Worm (Caenorhabditis elegans) whole organism, dauer: ENCODE data around the gene srbc-21.

Experiments
- unc-62 ChIP-seq: sonication (generic microtip); optimal IDR thresholded peaks from 2 replicates; lab custom pipeline; 2017; ENCODE audit warnings: missing biosample characterization, missing genetic modification reagents, missing genetic modification characterization

The srbc-21 gene

DNA sequence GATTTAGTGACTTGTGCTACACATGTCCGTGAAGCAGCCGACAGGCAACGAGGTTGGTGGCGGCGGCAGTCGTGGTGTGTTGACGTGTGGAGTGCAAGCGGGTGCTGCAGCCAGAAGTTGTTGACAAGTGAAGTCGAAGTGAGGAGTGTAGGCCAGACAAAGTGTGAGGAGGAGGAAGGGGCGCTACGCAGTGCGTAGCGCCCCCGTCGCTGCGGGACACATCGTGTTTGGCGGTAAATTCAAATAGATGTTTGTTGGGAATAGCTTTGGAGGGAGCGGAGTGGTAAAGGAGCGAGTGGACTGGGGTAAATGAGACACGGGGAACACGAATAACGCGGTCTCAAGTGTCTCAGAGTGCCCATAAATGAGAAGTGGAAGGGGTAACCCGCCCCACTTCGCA, 30.2 kb downstream of the srbc-21 start:
- TF ChIP-seq unc-62 (GFP tag; lab: Kevin White, UChicago), result no peak

DNA sequence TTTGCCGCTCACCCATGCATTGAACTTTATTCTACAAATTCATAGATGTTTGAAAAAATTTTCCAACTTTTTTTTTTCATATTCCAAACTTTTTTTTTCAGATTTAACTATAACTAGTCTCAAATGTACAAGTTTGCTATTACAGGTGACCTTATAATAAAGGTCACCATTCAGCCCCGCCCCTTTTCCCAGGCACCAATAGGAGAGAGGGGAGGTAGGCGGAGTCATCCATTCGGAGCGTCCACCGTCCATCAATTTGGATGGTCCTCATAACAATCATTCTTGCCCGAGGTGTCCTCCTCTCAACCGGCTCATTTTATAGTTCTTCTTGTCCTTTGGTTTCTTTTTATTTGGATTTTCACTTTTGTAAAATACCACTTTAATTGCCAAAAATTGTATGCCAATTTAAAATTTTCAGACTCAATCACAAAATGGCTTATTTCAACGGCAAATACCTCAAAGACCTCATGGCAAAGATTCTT, 32.6 kb downstream of the srbc-21 start, which contains the start of gene Y5H2B.3:
Gene Y5H2B.3, plus strand, starts transcription at position 432 of the 482 bp plus-strand sequence.
- TF ChIP-seq unc-62 (GFP tag; lab: Kevin White, UChicago), result no peak

DNA sequence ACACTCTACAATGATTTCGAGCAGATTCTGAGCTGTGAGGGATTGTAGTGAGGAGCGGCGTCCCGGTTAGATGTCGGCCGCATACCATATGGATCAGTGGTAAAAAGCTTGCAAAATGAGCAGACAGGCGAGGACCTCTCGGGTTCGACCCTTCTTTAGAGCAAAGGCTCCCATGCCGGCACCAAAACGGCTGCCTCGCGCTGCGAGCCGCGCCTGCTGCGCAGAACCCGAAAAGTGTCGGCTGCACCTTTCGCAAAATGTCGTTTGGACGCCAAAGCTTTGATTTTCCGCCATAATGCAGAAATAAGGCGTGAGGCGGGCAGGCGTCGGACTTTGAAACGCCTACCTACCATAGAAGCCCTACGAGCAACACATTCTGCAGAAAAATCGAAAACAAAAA, 35.1 kb downstream of the srbc-21 start:
- no peak for TF ChIP-seq unc-62 (GFP tag; lab: Kevin White, UChicago)

DNA sequence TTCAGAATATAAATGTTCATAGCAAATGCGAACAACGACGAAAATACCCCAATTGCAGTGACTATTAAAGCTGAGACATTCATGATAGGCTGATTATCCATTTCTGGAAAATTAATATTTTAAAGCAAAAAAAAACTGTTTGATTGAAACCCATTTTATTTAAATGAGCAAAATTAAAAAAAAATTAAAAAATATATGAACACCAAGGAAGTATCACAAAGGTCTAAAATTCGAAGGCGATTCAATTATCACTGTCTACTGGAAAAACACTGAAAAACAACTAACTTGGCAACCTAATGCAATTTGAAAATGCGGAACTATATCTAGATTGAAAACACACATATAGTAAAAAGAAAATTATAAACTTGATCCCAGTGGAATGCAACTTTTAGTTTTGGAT, 35.8 kb downstream of the srbc-21 start, which contains the start of gene srbc-42:
Gene srbc-42, minus strand, starts transcription at position 101 of the 400 bp plus-strand sequence.
- no peak for TF ChIP-seq unc-62 (GFP tag; lab: Kevin White, UChicago)

DNA sequence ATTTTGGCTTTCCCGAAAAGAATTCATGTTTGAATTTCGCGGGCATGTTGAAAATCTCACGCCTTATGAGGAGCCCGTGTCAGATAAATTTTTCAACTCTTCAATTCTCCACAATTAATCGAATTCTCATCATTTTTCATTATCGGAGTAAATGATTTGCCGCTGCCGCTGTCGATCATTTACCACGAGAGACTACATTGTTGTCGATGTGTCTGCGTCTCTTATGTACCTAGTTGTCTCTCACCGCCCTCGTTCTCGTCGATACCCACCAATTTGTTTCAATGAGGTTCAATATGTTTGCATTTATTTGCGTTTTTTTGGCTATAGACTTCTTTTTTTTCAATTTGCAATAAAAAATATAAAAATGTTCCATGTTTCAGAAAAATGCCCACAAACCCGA, 36.8 kb downstream of the srbc-21 start, which contains the start of gene nhr-13:
Gene nhr-13, plus strand, starts transcription at position 369 of the 400 bp plus-strand sequence.
- TF ChIP-seq unc-62 (GFP tag; lab: Kevin White, UChicago), result no peak

DNA sequence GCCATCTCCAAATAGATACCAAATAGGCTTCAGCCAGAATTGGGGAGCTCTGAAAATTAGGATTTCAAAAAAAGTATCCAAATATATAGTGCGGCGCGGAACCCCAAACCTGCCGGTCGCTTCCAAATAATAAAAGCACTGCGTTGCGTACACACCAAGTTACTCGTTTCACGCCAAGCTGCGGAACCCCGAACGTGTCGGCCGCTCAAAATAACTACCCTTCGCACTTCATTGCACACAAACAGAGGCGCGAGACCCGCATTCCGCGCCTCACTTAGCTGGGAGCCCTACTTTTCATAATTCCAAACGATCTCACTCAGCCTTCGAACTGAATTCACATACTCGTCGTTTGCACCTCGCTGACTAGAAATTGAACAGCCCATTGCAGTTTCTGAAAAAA, 44.3 kb downstream of the srbc-21 start:
- TF ChIP-seq unc-62 (GFP tag; lab: Kevin White, UChicago), result no peak

DNA sequence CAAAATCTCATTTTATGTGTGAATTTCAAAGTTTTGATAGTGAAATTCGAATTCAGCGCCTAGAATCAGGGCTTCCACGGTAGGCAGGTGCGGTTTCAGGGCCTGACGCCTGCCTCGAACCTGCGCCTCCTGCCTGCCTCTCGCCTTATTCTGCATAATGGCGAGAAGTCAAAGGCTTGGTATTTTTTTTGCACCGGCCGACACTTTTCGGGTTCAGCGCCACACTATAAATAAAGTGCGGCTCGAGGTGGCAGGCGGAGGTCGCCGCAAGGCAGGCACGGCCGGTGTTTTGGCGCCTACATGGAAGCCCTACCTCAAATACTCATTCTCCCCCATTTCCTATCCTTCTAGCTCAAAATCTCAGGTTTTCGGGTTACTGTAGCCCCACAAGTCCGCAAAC, 45.1 kb downstream of the srbc-21 start:
- no peak for TF ChIP-seq unc-62 (GFP tag; lab: Kevin White, UChicago)

DNA sequence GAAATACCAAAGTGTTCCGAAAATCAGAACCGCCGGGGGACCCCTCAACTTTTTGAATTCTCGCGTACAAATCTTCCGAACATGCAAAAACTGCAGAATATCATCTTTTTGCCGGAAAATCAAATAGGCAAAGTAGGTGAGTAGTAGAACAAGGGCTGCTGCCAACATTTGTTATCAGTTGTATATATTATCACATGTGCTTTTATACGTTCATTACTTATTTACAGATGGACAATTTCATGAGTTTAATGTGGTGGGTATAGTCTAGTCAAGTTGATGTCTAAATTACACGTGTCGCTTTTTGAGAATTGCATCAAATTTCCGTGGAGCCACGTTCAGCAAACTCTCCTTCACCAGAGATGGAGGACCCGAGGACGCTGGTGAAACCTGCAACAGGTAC, 45.9 kb downstream of the srbc-21 start, which contains the start of gene cyp-32B1:
Gene cyp-32B1, minus strand, starts transcription at position 176 of the 400 bp plus-strand sequence.
- no peak for TF ChIP-seq unc-62 (GFP tag; lab: Kevin White, UChicago)

DNA sequence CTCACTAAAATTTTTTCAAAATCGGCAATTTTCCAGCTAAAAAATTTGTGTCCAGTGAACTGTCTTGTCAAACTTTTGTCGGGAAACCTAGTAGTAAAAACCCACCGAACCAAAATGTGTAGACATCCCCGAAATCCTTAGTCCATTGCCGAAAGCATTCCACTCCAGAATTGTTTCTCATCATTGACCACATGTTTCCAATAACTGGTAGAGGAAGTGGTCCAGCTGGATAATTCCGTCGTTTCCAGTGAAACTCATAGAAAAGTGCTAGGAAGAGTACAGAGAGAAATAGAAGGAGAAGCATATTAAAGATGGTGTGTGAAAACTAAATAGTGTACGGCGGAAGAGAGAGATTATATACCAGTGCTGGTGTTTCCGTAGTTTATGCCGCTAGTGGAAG, 48.7 kb downstream of the srbc-21 start, which contains the start of gene cyp-33C12:
Gene cyp-33C12, minus strand, starts transcription at position 321 of the 400 bp plus-strand sequence.
- no peak for TF ChIP-seq unc-62 (GFP tag; lab: Kevin White, UChicago)

DNA sequence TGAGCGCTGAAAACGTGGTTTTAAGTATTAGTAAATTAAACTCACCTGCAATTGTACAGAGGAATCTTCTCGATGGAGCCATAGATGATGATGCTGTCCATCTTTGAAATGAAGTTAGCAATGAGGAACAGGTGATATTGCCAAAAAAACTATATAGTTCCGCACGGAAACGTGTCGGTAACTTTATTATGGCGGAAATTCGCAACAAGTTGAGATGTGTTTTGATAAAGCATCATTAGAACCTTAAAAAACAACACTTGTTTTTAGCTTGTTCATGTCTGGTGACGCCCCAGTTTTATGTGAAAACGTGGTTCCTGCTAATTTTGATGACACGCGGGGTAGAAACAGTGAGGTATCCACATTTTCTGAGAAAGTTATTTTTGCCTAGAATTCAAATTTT, 50.8 kb downstream of the srbc-21 start, which contains the start of gene srt-40:
Gene srt-40, minus strand, starts transcription at position 101 of the 400 bp plus-strand sequence.
- TF ChIP-seq unc-62 (GFP tag; lab: Kevin White, UChicago), result no peak
